Fruit fly (Drosophila melanogaster) whole organism, embryonic: Measurements from ENCODE around the gene CG34256.
A peak's percentile ranks its signal among the peaks of the same experiment; 100 is the strongest.

Experiments
- Aef1 ChIP-seq: fragments of 200-800 bp; sonication (Bioruptor generic); IDR thresholded peaks from 3 replicates; pipeline ENCODE4 v1.3.6; 2022; ENCODE audit warnings: missing biosample characterization, missing genetic modification characterization
- Bdp1 ChIP-seq: fragments of 200-800 bp; sonication (Bioruptor generic); optimal IDR thresholded peaks from 3 replicates; lab custom pipeline; 2016; ENCODE audit warnings: missing biosample characterization, missing genetic modification characterization
- BtbVII ChIP-seq: fragments of 200-800 bp; sonication (Bioruptor generic); optimal IDR thresholded peaks from 3 replicates; lab custom pipeline; 2017; ENCODE audit warnings: missing biosample characterization, mild to moderate bottlenecking, missing genetic modification characterization
- CG11456 ChIP-seq: fragments of 200-800 bp; sonication (Bioruptor generic); IDR thresholded peaks from 3 replicates; pipeline ENCODE4 v1.3.6; 2022; ENCODE audit warnings: missing biosample characterization, missing genetic modification characterization
- CG12104 ChIP-seq: fragments of 200-800 bp; sonication (Bioruptor generic); optimal IDR thresholded peaks from 3 replicates; lab custom pipeline; 2016; ENCODE audit warnings: missing biosample characterization, missing genetic modification characterization
- CG12769 ChIP-seq: fragments of 200-800 bp; sonication (Bioruptor generic); optimal IDR thresholded peaks from 2 replicates; lab custom pipeline; 2019; ENCODE audit warnings: missing biosample characterization, mild to moderate bottlenecking, missing genetic modification characterization, moderate library complexity
- CG13424 ChIP-seq: fragments of 200-800 bp; sonication (Bioruptor generic); optimal IDR thresholded peaks from 2 replicates; lab custom pipeline; 2019; ENCODE audit warnings: missing biosample characterization, mild to moderate bottlenecking, missing genetic modification characterization, moderate library complexity
- CG14441 ChIP-seq: fragments of 200-800 bp; sonication (Bioruptor generic); IDR thresholded peaks from 2 replicates; pipeline ENCODE4 v1.3.6; 2022; ENCODE audit warnings: missing biosample characterization, missing genetic modification characterization
- CG34224 ChIP-seq: fragments of 200-800 bp; sonication (Bioruptor generic); IDR thresholded peaks from 3 replicates; pipeline ENCODE4 v1.3.6; 2022; ENCODE audit warnings: missing biosample characterization, missing genetic modification characterization; ENCODE audit not compliant: partially characterized antibody
- CG6689 ChIP-seq: fragments of 200-800 bp; sonication (Bioruptor generic); IDR thresholded peaks from 2 replicates; pipeline ENCODE4 v1.3.6; 2022; ENCODE audit warnings: missing biosample characterization, missing genetic modification characterization
- CG8290 ChIP-seq, 3 experiments: fragments of 200-800 bp; sonication (Bioruptor generic); optimal IDR thresholded peaks; 2 replicates each; lab custom pipeline; 2016 to 2019; ENCODE audit warnings: missing biosample characterization in 3 of 3, missing genetic modification characterization in 3 of 3, mild to moderate bottlenecking in 2 of 3, moderate library complexity in 1 of 3
- CG8359 ChIP-seq: fragments of 200-800 bp; sonication (Bioruptor generic); optimal IDR thresholded peaks from 2 replicates; lab custom pipeline; 2017; ENCODE audit warnings: missing biosample characterization, mild to moderate bottlenecking, missing genetic modification characterization, borderline replicate concordance
- CG9727 ChIP-seq: fragments of 200-800 bp; sonication (Bioruptor generic); optimal IDR thresholded peaks from 3 replicates; lab custom pipeline; 2017; ENCODE audit warnings: missing biosample characterization, mild to moderate bottlenecking, missing genetic modification characterization
- MBD-R2 ChIP-seq: fragments of 200-800 bp; sonication (Bioruptor generic); IDR thresholded peaks from 2 replicates; pipeline ENCODE4 v1.3.6; 2022; ENCODE audit warnings: missing biosample characterization, missing genetic modification characterization
- MESR4 ChIP-seq: fragments of 200-800 bp; sonication (Bioruptor generic); optimal IDR thresholded peaks from 2 replicates; lab custom pipeline; 2018; ENCODE audit warnings: missing biosample characterization, mild to moderate bottlenecking, missing genetic modification characterization, moderate library complexity
- Mad ChIP-seq: fragments of 200-800 bp; sonication (Bioruptor generic); optimal IDR thresholded peaks from 2 replicates; lab custom pipeline; 2016; ENCODE audit warnings: missing biosample characterization, missing genetic modification characterization
- amos ChIP-seq: fragments of 200-800 bp; sonication (Bioruptor generic); IDR thresholded peaks from 2 replicates; pipeline ENCODE4 v1.3.6; 2022; ENCODE audit warnings: missing biosample characterization, missing genetic modification characterization; ENCODE audit not compliant: partially characterized antibody
- ase ChIP-seq: fragments of 200-800 bp; sonication (Bioruptor generic); IDR thresholded peaks from 3 replicates; pipeline ENCODE4 v1.3.6; 2022; ENCODE audit warnings: missing biosample characterization, missing genetic modification characterization
- bbx ChIP-seq: fragments of 200-800 bp; sonication (Bioruptor generic); IDR thresholded peaks from 2 replicates; pipeline ENCODE4 v1.3.6; 2022; ENCODE audit warnings: missing biosample characterization, missing genetic modification characterization; ENCODE audit not compliant: partially characterized antibody
- cad ChIP-seq: fragments of >200 bp; optimal IDR thresholded peaks from 2 replicates; lab custom pipeline; 2017; ENCODE audit warnings: missing biosample characterization, missing genetic modification characterization
- chinmo ChIP-seq: fragments of 200-800 bp; sonication (Bioruptor generic); IDR thresholded peaks from 4 replicates; pipeline ENCODE4 v1.3.6; 2022; ENCODE audit warnings: missing biosample characterization, missing genetic modification characterization; ENCODE audit not compliant: partially characterized antibody
- crp ChIP-seq, 2 experiments: fragments of 200-800 bp; sonication (Bioruptor generic); optimal IDR thresholded peaks; 2 replicates in 1 of 2; 3 replicates in 1 of 2; lab custom pipeline; 2017; ENCODE audit warnings: missing biosample characterization in 2 of 2, missing genetic modification characterization in 2 of 2, mild to moderate bottlenecking in 1 of 2, moderate library complexity in 1 of 2
- cwo ChIP-seq: fragments of 200-800 bp; sonication (Bioruptor generic); optimal IDR thresholded peaks from 3 replicates; lab custom pipeline; 2017; ENCODE audit warnings: missing biosample characterization, missing genetic modification characterization, mild to moderate bottlenecking, moderate library complexity, missing genetic modification reagents
- gsb-n ChIP-seq: fragments of 200-800 bp; sonication (Bioruptor generic); optimal IDR thresholded peaks from 3 replicates; lab custom pipeline; 2018; ENCODE audit warnings: missing biosample characterization, mild to moderate bottlenecking, missing genetic modification characterization
- hbn ChIP-seq: fragments of 200-800 bp; sonication (Bioruptor generic); IDR thresholded peaks from 2 replicates; pipeline ENCODE4 v1.3.6; 2022; ENCODE audit warnings: missing biosample characterization, missing genetic modification characterization; ENCODE audit not compliant: partially characterized antibody
- kah ChIP-seq: fragments of 200-800 bp; sonication (Bioruptor generic); optimal IDR thresholded peaks from 2 replicates; lab custom pipeline; 2018; ENCODE audit warnings: missing biosample characterization, mild to moderate bottlenecking, missing genetic modification characterization
- kni ChIP-seq: fragments of 200-800 bp; sonication (Bioruptor generic); optimal IDR thresholded peaks from 3 replicates; lab custom pipeline; 2017; ENCODE audit warnings: mild to moderate bottlenecking, missing biosample characterization, missing genetic modification reagents, missing genetic modification characterization
- lab ChIP-seq: fragments of 200-800 bp; sonication (Bioruptor generic); optimal IDR thresholded peaks from 3 replicates; lab custom pipeline; 2017; ENCODE audit warnings: missing biosample characterization, missing genetic modification characterization, mild to moderate bottlenecking, moderate library complexity, missing genetic modification reagents
- mirr ChIP-seq: fragments of 200-800 bp; sonication (Bioruptor generic); optimal IDR thresholded peaks from 3 replicates; lab custom pipeline; 2018; ENCODE audit warnings: missing biosample characterization, mild to moderate bottlenecking, missing genetic modification characterization
- oc ChIP-seq: fragments of 200-800 bp; sonication (Bioruptor generic); optimal IDR thresholded peaks from 2 replicates; lab custom pipeline; 2018; ENCODE audit warnings: missing biosample characterization, mild to moderate bottlenecking, missing genetic modification characterization, moderate library complexity
- pb ChIP-seq: fragments of 200-800 bp; sonication (Bioruptor generic); optimal IDR thresholded peaks from 3 replicates; lab custom pipeline; 2016; ENCODE audit warnings: missing biosample characterization, missing genetic modification characterization
- psq ChIP-seq: fragments of 200-800 bp; sonication (Bioruptor generic); optimal IDR thresholded peaks from 2 replicates; lab custom pipeline; 2017; ENCODE audit warnings: missing biosample characterization, missing genetic modification characterization
- repo ChIP-seq: fragments of 200-800 bp; sonication (Bioruptor generic); optimal IDR thresholded peaks from 2 replicates; lab custom pipeline; 2016; ENCODE audit warnings: missing biosample characterization, missing genetic modification characterization
- sens ChIP-seq: fragments of 200-800 bp; sonication (Bioruptor generic); peaks from one replicate; lab custom pipeline; 2016; ENCODE audit warnings: missing biosample characterization, missing genetic modification characterization
- seq ChIP-seq: fragments of 200-800 bp; sonication (Bioruptor generic); IDR thresholded peaks from 2 replicates; pipeline ENCODE4 v1.3.6; 2022; ENCODE audit warnings: missing biosample characterization, missing genetic modification characterization
- twi ChIP-seq: fragments of 200-800 bp; optimal IDR thresholded peaks from 2 replicates; lab custom pipeline; 2019; ENCODE audit warnings: missing biosample characterization, mild to moderate bottlenecking, missing genetic modification characterization, moderate library complexity
- vvl ChIP-seq: fragments of 200-800 bp; sonication (Bioruptor generic); IDR thresholded peaks from 2 replicates; pipeline ENCODE4 v1.3.6; 2022; ENCODE audit warnings: missing biosample characterization, missing genetic modification characterization
- zf30C ChIP-seq: fragments of 200-800 bp; sonication (Bioruptor generic); optimal IDR thresholded peaks from 3 replicates; lab custom pipeline; 2018; ENCODE audit warnings: missing biosample characterization, mild to moderate bottlenecking, missing genetic modification characterization

Gene CG34256

dm6 chr3L:18997590-18998283 lies 8.1 kb upstream of the CG34256 start, which contains the start of gene CG18135 (continued):
- peak in 1 of 2 experiments; percentile 13 for TF ChIP-seq crp (GFP tag; optimal IDR thresholded peaks at IDR 0.05; lab: Kevin White, UChicago)
- no peak for TF ChIP-seq Bdp1
- TF ChIP-seq cwo (GFP tag; lab: Kevin White, UChicago): no peak
- no peak for TF ChIP-seq vvl (GFP tag; lab: Robert Waterston, UW)
- no peak for TF ChIP-seq CG11456
- peak; percentile 14 for TF ChIP-seq repo (GFP tag; lab: Kevin White, UChicago)
- no peak for TF ChIP-seq gsb-n (tag; lab: Kevin White, UChicago)
- TF ChIP-seq CG12104 (GFP tag; lab: Kevin White, UChicago): no peak
- no peak for TF ChIP-seq twi
- peak; percentile 11 for TF ChIP-seq CG12769 (tag; lab: Kevin White, UChicago)
- TF ChIP-seq chinmo (GFP tag; lab: Robert Waterston, UW): 0 out of 4 replicates have a peak, but pooled peaks have one; percentile 61
- no peak for TF ChIP-seq CG9727 (GFP tag; lab: Kevin White, UChicago)
- TF ChIP-seq zf30C: no peak
- TF ChIP-seq bbx (GFP tag; lab: Robert Waterston, UW): no peak
- TF ChIP-seq sens (GFP tag; lab: Kevin White, UChicago): peak; percentile 50
- no peak for TF ChIP-seq CG13424 (tag; lab: Kevin White, UChicago)
- no peak for TF ChIP-seq amos (GFP tag; lab: Robert Waterston, UW)
- TF ChIP-seq psq (GFP tag; lab: Kevin White, UChicago): no peak
- TF ChIP-seq pb: no peak
- TF ChIP-seq Aef1: no peak
- TF ChIP-seq seq (GFP tag; lab: Robert Waterston, UW): 0 out of 2 replicates have a peak, but pooled peaks have one; percentile 20
- no peak for TF ChIP-seq cad (GFP tag; lab: Kevin White, UChicago)
- no peak for TF ChIP-seq CG8290 (GFP tag; optimal IDR thresholded peaks at IDR 0.05; lab: Kevin White, UChicago)
- peak in 1 of 2 experiments; percentile 38 for TF ChIP-seq CG8290 (tag; optimal IDR thresholded peaks at IDR 0.05; lab: Kevin White, UChicago)
- TF ChIP-seq CG6689 (GFP tag; lab: Robert Waterston, UW): no peak
- TF ChIP-seq hbn (GFP tag; lab: Robert Waterston, UW): no peak
- TF ChIP-seq CG34224 (GFP tag; lab: Robert Waterston, UW): 0 out of 3 replicates have a peak, but pooled peaks have one; percentile 26
- peak; percentile 54 for TF ChIP-seq lab
- no peak for TF ChIP-seq MESR4
- no peak for TF ChIP-seq CG14441 (GFP tag; lab: Robert Waterston, UW)
- no peak for TF ChIP-seq oc
- TF ChIP-seq mirr (GFP tag; lab: Kevin White, UChicago): peak; percentile 7
- peak; percentile 24 for TF ChIP-seq BtbVII
- TF ChIP-seq ase: no peak
- TF ChIP-seq kah (GFP tag; lab: Kevin White, UChicago): no peak
- TF ChIP-seq kni (GFP tag; lab: Kevin White, UChicago): no peak
- no peak for TF ChIP-seq CG8359
- peak; percentile 16; the same call in 1 of the 2 replicates for TF ChIP-seq MBD-R2
- no peak for TF ChIP-seq Mad (GFP tag; lab: Kevin White, UChicago)
